Worm (Caenorhabditis elegans) whole organism, young adult: ENCODE results near the gene pch-2.

ENCODE experiments used
- B0261.1 ChIP-seq: sonication (generic microtip); optimal IDR thresholded peaks from 2 replicates; lab custom pipeline; 2016; ENCODE audit warnings: mild to moderate bottlenecking, missing genetic modification characterization, moderate library complexity, missing compliant biosample characterization
- F10E7.11 ChIP-seq: sonication (generic microtip); optimal IDR thresholded peaks from 2 replicates; lab custom pipeline; 2017; ENCODE audit warnings: mild to moderate bottlenecking, missing genetic modification characterization, moderate library complexity, missing compliant biosample characterization
- F37B4.10 ChIP-seq: fragments of 200-800 bp; sonication (Bioruptor generic); IDR thresholded peaks from 2 replicates; pipeline ENCODE4 v1.3.6; 2022; ENCODE audit warnings: missing genetic modification characterization, missing compliant biosample characterization
- F39B2.1 ChIP-seq: fragments of 200-800 bp; sonication (Bioruptor generic); IDR thresholded peaks from 2 replicates; pipeline ENCODE4 v1.3.6; 2022; ENCODE audit warnings: missing genetic modification reagents, missing genetic modification characterization, missing compliant biosample characterization
- F52B5.7 ChIP-seq: sonication (generic microtip); optimal IDR thresholded peaks from 2 replicates; lab custom pipeline; 2016; ENCODE audit warnings: mild to moderate bottlenecking, missing genetic modification characterization, missing compliant biosample characterization
- Y56A3A.18 ChIP-seq: fragments of 200-800 bp; sonication (Bioruptor generic); IDR thresholded peaks from 2 replicates; pipeline ENCODE4 v1.3.6; 2022; ENCODE audit warnings: missing genetic modification reagents, missing genetic modification characterization, missing compliant biosample characterization
- Y95B8A.8 ChIP-seq: fragments of 200-800 bp; sonication (Bioruptor generic); IDR thresholded peaks from 2 replicates; pipeline ENCODE4 v1.3.6; 2022; ENCODE audit warnings: missing genetic modification reagents, missing genetic modification characterization, missing compliant biosample characterization
- ama-1 ChIP-seq, 3 experiments: fragments of 150-350 bp in 1 of 3; sonication (generic microtip) in 2 of 3; optimal IDR thresholded peaks; 2 replicates each; lab custom pipeline; 2014 to 2018; ENCODE audit warnings: missing biosample characterization in 2 of 3, missing genetic modification characterization in 2 of 3, missing genetic modification reagents in 2 of 3
- attf-3 ChIP-seq: fragments of 200-800 bp; sonication (Bioruptor generic); conservative IDR thresholded peaks from 2 replicates; pipeline ENCODE4 v1.3.6; 2022; ENCODE audit warnings: missing genetic modification reagents, missing genetic modification characterization, missing compliant biosample characterization
- attf-6 ChIP-seq: fragments of 200-800 bp; sonication (Bioruptor generic); IDR thresholded peaks from 2 replicates; pipeline ENCODE4 v1.3.6; 2022; ENCODE audit warnings: missing genetic modification reagents, missing genetic modification characterization, missing compliant biosample characterization
- ceh-27 ChIP-seq: fragments of 200-800 bp; sonication (Bioruptor generic); optimal IDR thresholded peaks from 2 replicates; lab custom pipeline; 2018; ENCODE audit warnings: mild to moderate bottlenecking, missing genetic modification characterization, moderate library complexity, missing compliant biosample characterization
- ceh-40 ChIP-seq: fragments of 200-800 bp; sonication (Bioruptor generic); IDR thresholded peaks from 2 replicates; pipeline ENCODE4 v1.3.6; 2022; ENCODE audit warnings: missing genetic modification characterization, missing compliant biosample characterization
- ceh-79 ChIP-seq: sonication (generic microtip); optimal IDR thresholded peaks from 2 replicates; lab custom pipeline; 2017; ENCODE audit warnings: mild to moderate bottlenecking, missing genetic modification characterization, missing compliant biosample characterization
- ceh-91 ChIP-seq: fragments of 200-800 bp; sonication (Bioruptor generic); IDR thresholded peaks from 2 replicates; pipeline ENCODE4 v1.3.6; 2022; ENCODE audit warnings: missing genetic modification reagents, missing genetic modification characterization, missing compliant biosample characterization
- gei-17 ChIP-seq: fragments of 200-800 bp; sonication (Bioruptor generic); optimal IDR thresholded peaks from 2 replicates; lab custom pipeline; 2018; ENCODE audit warnings: mild to moderate bottlenecking, missing genetic modification characterization, missing compliant biosample characterization
- hlh-12 ChIP-seq: sonication (generic microtip); optimal IDR thresholded peaks from 2 replicates; lab custom pipeline; 2016; ENCODE audit warnings: missing genetic modification characterization, missing compliant biosample characterization
- hmg-20 ChIP-seq: fragments of 200-800 bp; sonication (Bioruptor generic); IDR thresholded peaks from 2 replicates; pipeline ENCODE4 v1.3.6; 2022; ENCODE audit warnings: missing genetic modification reagents, missing genetic modification characterization, missing compliant biosample characterization
- lin-26 ChIP-seq: fragments of 200-800 bp; sonication (Bioruptor generic); IDR thresholded peaks from 2 replicates; pipeline ENCODE4 v1.3.6; 2022; ENCODE audit warnings: missing genetic modification reagents, missing genetic modification characterization, missing compliant biosample characterization
- madf-6 ChIP-seq: fragments of 200-800 bp; sonication (Bioruptor generic); IDR thresholded peaks from 2 replicates; pipeline ENCODE4 v1.3.6; 2022; ENCODE audit warnings: missing genetic modification reagents, missing genetic modification characterization, missing compliant biosample characterization
- mes-4 ChIP-seq: sonication (generic microtip); optimal IDR thresholded peaks from 2 replicates; lab custom pipeline; 2016; ENCODE audit warnings: missing genotype, missing genetic modification characterization, missing compliant biosample characterization
- mxl-1 ChIP-seq: sonication (generic microtip); optimal IDR thresholded peaks from 2 replicates; lab custom pipeline; 2016; ENCODE audit warnings: missing genetic modification characterization, missing compliant biosample characterization
- nfya-2 ChIP-seq: fragments of 200-800 bp; sonication (Bioruptor generic); IDR thresholded peaks from 2 replicates; pipeline ENCODE4 v1.3.6; 2022; ENCODE audit warnings: missing genetic modification reagents, missing genetic modification characterization, missing compliant biosample characterization
- nhr-120 ChIP-seq: fragments of 200-800 bp; sonication (Bioruptor generic); IDR thresholded peaks from 2 replicates; pipeline ENCODE4 v1.3.6; 2022; ENCODE audit warnings: missing genetic modification characterization, missing compliant biosample characterization
- nhr-179 ChIP-seq: sonication (generic microtip); optimal IDR thresholded peaks from 2 replicates; lab custom pipeline; 2016; ENCODE audit warnings: mild to moderate bottlenecking, missing genetic modification characterization, missing compliant biosample characterization
- nhr-27 ChIP-seq: fragments of 200-800 bp; sonication (Bioruptor generic); optimal IDR thresholded peaks from 2 replicates; lab custom pipeline; 2018; ENCODE audit warnings: mild to moderate bottlenecking, missing genetic modification characterization, moderate library complexity, missing compliant biosample characterization
- nhr-90 ChIP-seq: sonication (generic microtip); optimal IDR thresholded peaks from 2 replicates; lab custom pipeline; 2016; ENCODE audit warnings: missing genotype, mild to moderate bottlenecking, missing genetic modification characterization, missing compliant biosample characterization
- pha-4 ChIP-seq: fragments of 150-350 bp; sonication (generic microtip); optimal IDR thresholded peaks from 2 replicates; lab custom pipeline; 2014; ENCODE audit warnings: missing biosample characterization, missing genetic modification reagents, missing genetic modification characterization
- snpc-4 ChIP-seq, 5 experiments: fragments of 150-350 bp in 1 of 5; sonication (generic microtip) in 4 of 5; optimal IDR thresholded peaks; 2 replicates each; lab custom pipeline; 2014 to 2018; ENCODE audit warnings: missing genetic modification characterization in 5 of 5, missing biosample characterization in 3 of 5, antibody characterized with exemption in 2 of 5, mild to moderate bottlenecking in 2 of 5, missing compliant biosample characterization in 2 of 5, missing genotype in 2 of 5, moderate library complexity in 2 of 5, missing genetic modification reagents in 1 of 5
- tlf-1 ChIP-seq: fragments of 200-800 bp; sonication (Bioruptor generic); optimal IDR thresholded peaks from 2 replicates; lab custom pipeline; 2018; ENCODE audit warnings: mild to moderate bottlenecking, missing genetic modification characterization, missing compliant biosample characterization
- xnd-1 ChIP-seq: sonication (generic microtip); optimal IDR thresholded peaks from 2 replicates; lab custom pipeline; 2016; ENCODE audit warnings: missing genotype, missing genetic modification reagents, missing genetic modification characterization, missing compliant biosample characterization
- zfh-2 ChIP-seq: fragments of 200-800 bp; sonication (Bioruptor generic); conservative IDR thresholded peaks from 2 replicates; pipeline ENCODE4 v1.3.6; 2022; ENCODE audit warnings: missing genetic modification reagents, missing genetic modification characterization, missing compliant biosample characterization

The pch-2 gene

ce11 chrII:8187516-8187915 lies 29.4 kb downstream of the pch-2 start (continued):
- TF ChIP-seq ceh-79 (tag; lab: Kevin White, UChicago) (no peak), pha-4 (tag; lab: Kevin White, UChicago) (no peak), tlf-1 (GFP tag; lab: Kevin White, UChicago) (peak; percentile 50), attf-6 (GFP tag; lab: Robert Waterston, UW) (0 out of 2 replicates have a peak, but pooled peaks have one; percentile 10), nhr-179 (tag; lab: Kevin White, UChicago) (no peak), Y56A3A.18 (GFP tag; lab: Robert Waterston, UW) (no peak; the same call in 1 of the 2 replicates), snpc-4 (GFP tag; optimal IDR thresholded peaks at IDR 0.05; lab: Kevin White, UChicago) (no peak), snpc-4 (tag; optimal IDR thresholded peaks at IDR 0.05; lab: Kevin White, UChicago) (peak in 1 of 4 experiments; percentile 1), madf-6 (GFP tag; lab: Robert Waterston, UW) (peak; percentile 60), ceh-40 (GFP tag; lab: Robert Waterston, UW) (no peak), lin-26 (0 out of 2 replicates have a peak, but pooled peaks have one; percentile 29)

ce11 chrII:8190455-8190854 lies 32.3 kb downstream of the pch-2 start, which contains the start of gene T05C12.8:
Gene T05C12.8 (minus strand): TSS chrII:8190555.
- TF ChIP-seq snpc-4 (GFP tag; optimal IDR thresholded peaks at IDR 0.05; lab: Kevin White, UChicago) (no peak), snpc-4 (tag; optimal IDR thresholded peaks at IDR 0.05; lab: Kevin White, UChicago) (no peak), xnd-1 (tag; lab: Kevin White, UChicago) (no peak), nhr-27 (no peak), nhr-120 (GFP tag; lab: Robert Waterston, UW) (no peak), attf-3 (no peak), gei-17 (GFP tag; lab: Kevin White, UChicago) (no peak), ceh-27 (GFP tag; lab: Kevin White, UChicago) (no peak), nfya-2 (no peak), ceh-91 (GFP tag; lab: Robert Waterston, UW) (no peak), zfh-2 (GFP tag; lab: Robert Waterston, UW) (no peak), ama-1 (optimal IDR thresholded peaks at IDR 0.05; lab: Kevin White, UChicago) (no peak), ama-1 (GFP tag; optimal IDR thresholded peaks at IDR 0.05; lab: Kevin White, UChicago) (no peak), F39B2.1 (GFP tag; lab: Robert Waterston, UW) (no peak), Y56A3A.18 (GFP tag; lab: Robert Waterston, UW) (no peak), hlh-12 (tag; lab: Kevin White, UChicago) (no peak), F10E7.11 (tag; lab: Kevin White, UChicago) (no peak)

ce11 chrII:8193126-8193525 lies 35.0 kb downstream of the pch-2 start, which contains the start of gene T05C12.9:
Gene T05C12.9 (minus strand): TSS chrII:8193226.
- no peak for TF ChIP-seq hmg-20
- no peak for TF ChIP-seq snpc-4 (GFP tag; optimal IDR thresholded peaks at IDR 0.05; lab: Kevin White, UChicago)
- no peak for TF ChIP-seq snpc-4 (tag; optimal IDR thresholded peaks at IDR 0.05; lab: Kevin White, UChicago)
- no peak for TF ChIP-seq F37B4.10 (GFP tag; lab: Robert Waterston, UW)
- TF ChIP-seq lin-26 = no peak
- TF ChIP-seq nhr-90 (tag; lab: Kevin White, UChicago) = no peak
- TF ChIP-seq F52B5.7 (tag; lab: Kevin White, UChicago) = no peak
- TF ChIP-seq, all 124 proteins: peak for 0

- TF ChIP-seq B0261.1 (no peak), mxl-1 (tag; lab: Kevin White, UChicago) (no peak), tlf-1 (GFP tag; lab: Kevin White, UChicago) (no peak), mes-4 (no peak), nfya-2 (no peak), F37B4.10 (GFP tag; lab: Robert Waterston, UW) (no peak)
Observed at ce11 chrII:8193922-8194321, 35.8 kb downstream of the pch-2 start.

ce11 chrII:8198503-8198902 lies 40.4 kb downstream of the pch-2 start, which contains the start of gene qua-1:
Gene qua-1 (plus strand): TSS chrII:8198803.
- TF ChIP-seq Y95B8A.8 (GFP tag; lab: Robert Waterston, UW) = no peak
